Worm (Caenorhabditis elegans): Measurements from ENCODE around the gene smg-6.

ce11 chrIII:2535122-2535521 lies 61.5 kb downstream of the smg-6 start:
- TF ChIP-seq ama-1 (optimal IDR thresholded peaks at IDR 0.05) (no peak), ama-1 (GFP tag; optimal IDR thresholded peaks at IDR 0.05) (no peak), somi-1 (GFP tag; optimal IDR thresholded peaks at IDR 0.05) (no peak), tlf-1 (GFP tag; optimal IDR thresholded peaks at IDR 0.05) (no peak), pbrm-1 (GFP tag; IDR thresholded peaks at IDR 0.05) (no peak), B0035.1 (tag; optimal IDR thresholded peaks at IDR 0.05) (no peak), attf-6 (GFP tag; IDR thresholded peaks at IDR 0.05) (no peak), mes-4 (tag; optimal IDR thresholded peaks at IDR 0.05) (no peak), ceh-79 (tag; optimal IDR thresholded peaks at IDR 0.05) (no peak)

Measured in whole organism, young adult.